Fruit fly (Drosophila melanogaster): ENCODE results near the gene Hmr.

dm6 chrX:10573554-10573953 lies 22.1 kb downstream of the Hmr start:
- TF ChIP-seq h (optimal IDR thresholded peaks at IDR 0.05): no peak
- TF ChIP-seq psq (optimal IDR thresholded peaks at IDR 0.05): no peak
- no peak for TF ChIP-seq insv (optimal IDR thresholded peaks at IDR 0.05)
